Fruit fly (Drosophila melanogaster): ENCODE data around the gene CG16888.

CG16888 gene

dm6 chr2L:13811323-13811722, 1.7 kb downstream of the CG16888 start, which contains the start of the genes Adat1 and CG16865 (continued):
- TF ChIP-seq zen2 (GFP tag; IDR thresholded peaks at IDR 0.05; ENCODE audit: partially characterized antibody) (peak; percentile 42; the same call in 1 of the 3 replicates), disco-r (GFP tag; optimal IDR thresholded peaks at IDR 0.05) (no peak), Kr (GFP tag; optimal IDR thresholded peaks at IDR 0.05) (no peak), chif (GFP tag; optimal IDR thresholded peaks at IDR 0.05) (no peak), bbx (GFP tag; IDR thresholded peaks at IDR 0.05; ENCODE audit: partially characterized antibody) (peak; percentile 47; the same call in 1 of the 2 replicates), CG32532 (GFP tag; IDR thresholded peaks at IDR 0.05) (no peak), Hsf (GFP tag; optimal IDR thresholded peaks at IDR 0.05) (no peak), D19A (tag; optimal IDR thresholded peaks at IDR 0.05) (no peak), dimm (GFP tag; IDR thresholded peaks at IDR 0.05) (no peak), CG13624 (GFP tag; optimal IDR thresholded peaks at IDR 0.05) (peak; percentile 12), CG1602 (GFP tag; optimal IDR thresholded peaks at IDR 0.05) (no peak), Lim3 (GFP tag; IDR thresholded peaks at IDR 0.05) (no peak), CG3726 (GFP tag; IDR thresholded peaks at IDR 0.05) (no peak), Antp (GFP tag; optimal IDR thresholded peaks at IDR 0.05) (no peak), Hmr (GFP tag; optimal IDR thresholded peaks at IDR 0.05) (no peak), Poxn (GFP tag; IDR thresholded peaks at IDR 0.05) (no peak), CG10267 (tag; optimal IDR thresholded peaks at IDR 0.05) (peak; percentile 23), CG31388 (GFP tag; optimal IDR thresholded peaks at IDR 0.05) (no peak), her (GFP tag; optimal IDR thresholded peaks at IDR 0.05) (no peak), chn (GFP tag; optimal IDR thresholded peaks at IDR 0.05) (no peak), eyg (GFP tag; optimal IDR thresholded peaks at IDR 0.05) (no peak), ttk (GFP tag; IDR thresholded peaks at IDR 0.05) (no peak), Neu2 (GFP tag; optimal IDR thresholded peaks at IDR 0.05; ENCODE audit: borderline replicate concordance) (no peak), CG43689 (GFP tag; IDR thresholded peaks at IDR 0.05) (no peak), MESR4 (GFP tag; optimal IDR thresholded peaks at IDR 0.05) (peak; percentile 46), Hey (tag; optimal IDR thresholded peaks at IDR 0.05) (no peak), Mrtf (GFP tag; IDR thresholded peaks at IDR 0.05) (no peak), ems (GFP tag; optimal IDR thresholded peaks at IDR 0.05) (no peak), CG13894 (tag; optimal IDR thresholded peaks at IDR 0.05) (no peak), CG30403 (GFP tag; optimal IDR thresholded peaks at IDR 0.05) (no peak), CG17359 (tag; optimal IDR thresholded peaks at IDR 0.05) (no peak), Ravus (GFP tag; IDR thresholded peaks at IDR 0.05) (no peak), CG15696 (tag; optimal IDR thresholded peaks at IDR 0.05) (peak; percentile 21), Side (GFP tag; optimal IDR thresholded peaks at IDR 0.05) (no peak), tx (GFP tag; optimal IDR thresholded peaks at IDR 0.05) (no peak), Mes4 (GFP tag; optimal IDR thresholded peaks at IDR 0.05) (no peak), CG2120 (GFP tag; optimal IDR thresholded peaks at IDR 0.05) (no peak), ci (GFP tag; IDR thresholded peaks at IDR 0.05) (no peak), CG10147 (GFP tag; optimal IDR thresholded peaks at IDR 0.05) (no peak), CkIIα-i1 (GFP tag; IDR thresholded peaks at IDR 0.05) (no peak), tll (GFP tag; optimal IDR thresholded peaks at IDR 0.05) (no peak), CG4730 (GFP tag; IDR thresholded peaks at IDR 0.05) (no peak), Aef1 (GFP tag; IDR thresholded peaks at IDR 0.05) (no peak), CG9437 (GFP tag; optimal IDR thresholded peaks at IDR 0.05) (no peak), CG11398 (GFP tag; optimal IDR thresholded peaks at IDR 0.05) (no peak), CG6689 (GFP tag; IDR thresholded peaks at IDR 0.05) (no peak), grn (GFP tag; optimal IDR thresholded peaks at IDR 0.05) (no peak), klu (GFP tag; IDR thresholded peaks at IDR 0.05) (no peak), CG1024 (GFP tag; IDR thresholded peaks at IDR 0.05) (no peak), sc (optimal IDR thresholded peaks at IDR 0.05) (no peak), sc (GFP tag; optimal IDR thresholded peaks at IDR 0.05) (no peak), NFAT (GFP tag; IDR thresholded peaks at IDR 0.05) (no peak), bab2 (GFP tag; optimal IDR thresholded peaks at IDR 0.05) (no peak)

Measured in whole organism, embryonic.